Worm (Caenorhabditis elegans) whole organism, early embryonic: Measurements from ENCODE around the gene hpo-15.

ENCODE experiments used
- B0310.2 ChIP-seq: sonication (generic microtip); optimal IDR thresholded peaks from 2 replicates; lab custom pipeline; 2016; ENCODE audit warnings: mild to moderate bottlenecking, missing genetic modification characterization, missing compliant biosample characterization
- F13C5.2 ChIP-seq: sonication (generic microtip); optimal IDR thresholded peaks from 2 replicates; lab custom pipeline; 2017; ENCODE audit warnings: mild to moderate bottlenecking, missing genetic modification characterization, inconsistent platforms, missing compliant biosample characterization
- aly-1 ChIP-seq: sonication (generic microtip); optimal IDR thresholded peaks from 2 replicates; lab custom pipeline; 2016; ENCODE audit warnings: missing genetic modification characterization, missing compliant biosample characterization
- ama-1 ChIP-seq: fragments of 150-350 bp; optimal IDR thresholded peaks from 2 replicates; lab custom pipeline; 2014
- ceh-13 ChIP-seq: fragments of 200-800 bp; sonication (Bioruptor generic); optimal IDR thresholded peaks from 2 replicates; lab custom pipeline; 2018; ENCODE audit warnings: mild to moderate bottlenecking, missing genetic modification characterization, missing compliant biosample characterization
- ceh-36 ChIP-seq: sonication (generic microtip); optimal IDR thresholded peaks from 2 replicates; lab custom pipeline; 2016; ENCODE audit warnings: missing genetic modification characterization, inconsistent platforms, missing compliant biosample characterization
- ets-7 ChIP-seq: sonication (generic microtip); optimal IDR thresholded peaks from 2 replicates; lab custom pipeline; 2016; ENCODE audit warnings: missing genotype, missing genetic modification characterization, missing compliant biosample characterization
- flt-1 ChIP-seq: fragments of 200-800 bp; sonication (Bioruptor generic); IDR thresholded peaks from 2 replicates; pipeline ENCODE4 v1.3.6; 2022; ENCODE audit warnings: missing genetic modification characterization, missing compliant biosample characterization
- hmbx-1 ChIP-seq: sonication (generic microtip); optimal IDR thresholded peaks from 2 replicates; lab custom pipeline; 2016; ENCODE audit warnings: mild to moderate bottlenecking, missing genetic modification characterization, missing compliant biosample characterization
- hmg-4 ChIP-seq: fragments of 200-800 bp; sonication (Bioruptor generic); optimal IDR thresholded peaks from 2 replicates; lab custom pipeline; 2018; ENCODE audit warnings: mild to moderate bottlenecking, missing genetic modification characterization, missing compliant biosample characterization
- hnd-1 ChIP-seq: sonication (generic microtip); optimal IDR thresholded peaks from 2 replicates; lab custom pipeline; 2016; ENCODE audit warnings: missing genetic modification characterization, missing compliant biosample characterization
- pes-1 ChIP-seq: fragments of 200-800 bp; sonication (Bioruptor generic); IDR thresholded peaks from 2 replicates; pipeline ENCODE4 v1.3.6; 2022; ENCODE audit warnings: missing genetic modification reagents, missing genetic modification characterization, missing compliant biosample characterization
- scrt-1 ChIP-seq: fragments of 200-800 bp; sonication (Bioruptor generic); IDR thresholded peaks from 2 replicates; pipeline ENCODE4 v1.3.6; 2022; ENCODE audit warnings: missing genetic modification characterization, missing compliant biosample characterization
- sea-1 ChIP-seq: fragments of 200-800 bp; sonication (Bioruptor generic); conservative IDR thresholded peaks from 2 replicates; pipeline ENCODE4 v1.3.6; 2022; ENCODE audit warnings: missing genetic modification characterization, missing compliant biosample characterization
- tbx-11 ChIP-seq: fragments of 200-800 bp; sonication (Bioruptor generic); IDR thresholded peaks from 2 replicates; pipeline ENCODE4 v1.3.6; 2022; ENCODE audit warnings: missing genetic modification characterization, missing compliant biosample characterization
- tbx-37 ChIP-seq: fragments of 200-800 bp; sonication (Bioruptor generic); conservative IDR thresholded peaks from 2 replicates; pipeline ENCODE4 v1.3.6; 2022; ENCODE audit warnings: missing genetic modification reagents, missing genetic modification characterization, missing compliant biosample characterization
- tra-4 ChIP-seq: sonication (generic microtip); optimal IDR thresholded peaks from 2 replicates; lab custom pipeline; 2017; ENCODE audit warnings: missing genetic modification characterization, missing compliant biosample characterization

The hpo-15 gene

ce11 chrV:5535774-5536173, 22.1 kb upstream of the hpo-15 start, which contains the start of gene C24G6.8:
Gene C24G6.8 (minus strand): TSS chrV:5535874.
- TF ChIP-seq hmg-4, result no peak
- TF ChIP-seq sea-1 (GFP tag; lab: Robert Waterston, UW), result no peak
- no peak for TF ChIP-seq flt-1 (GFP tag; lab: Robert Waterston, UW)
- no peak for TF ChIP-seq hmbx-1
- TF ChIP-seq B0310.2, result no peak
- TF ChIP-seq scrt-1 (GFP tag; lab: Robert Waterston, UW), result no peak

- TF ChIP-seq hmg-4 (no peak), aly-1 (no peak), hmbx-1 (no peak), scrt-1 (GFP tag; lab: Robert Waterston, UW) (no peak), pes-1 (GFP tag; lab: Robert Waterston, UW) (no peak), tbx-37 (no peak), F13C5.2 (tag; lab: Kevin White, UChicago) (no peak), tbx-11 (GFP tag; lab: Robert Waterston, UW) (no peak), ceh-36 (no peak), ets-7 (tag; lab: Kevin White, UChicago) (no peak), B0310.2 (no peak), flt-1 (GFP tag; lab: Robert Waterston, UW) (no peak), ama-1 (no peak), ceh-13 (no peak), hnd-1 (tag; lab: Kevin White, UChicago) (no peak), sea-1 (GFP tag; lab: Robert Waterston, UW) (no peak), tra-4 (tag; lab: Kevin White, UChicago) (no peak)
Measured at ce11 chrV:5533755-5534154, 20.1 kb upstream of the hpo-15 start, which contains the start of gene grl-1. Gene grl-1 (minus strand): TSS chrV:5533855.

- TF ChIP-seq ets-7 (tag; lab: Kevin White, UChicago) (no peak), tbx-11 (GFP tag; lab: Robert Waterston, UW) (no peak), F13C5.2 (tag; lab: Kevin White, UChicago) (no peak), tbx-37 (no peak), sea-1 (GFP tag; lab: Robert Waterston, UW) (no peak), flt-1 (GFP tag; lab: Robert Waterston, UW) (no peak), pes-1 (GFP tag; lab: Robert Waterston, UW) (no peak), ceh-13 (no peak), hmg-4 (no peak), B0310.2 (no peak), hmbx-1 (no peak), scrt-1 (GFP tag; lab: Robert Waterston, UW) (no peak)
Measured at ce11 chrV:5527694-5528093, 14.1 kb upstream of the hpo-15 start.

- TF ChIP-seq tbx-37, result no peak
Measured at ce11 chrV:5525208-5525607, 11.6 kb upstream of the hpo-15 start.

- TF ChIP-seq F13C5.2 (tag; lab: Kevin White, UChicago), result no peak
- no peak for TF ChIP-seq tbx-37
- no peak for TF ChIP-seq sea-1 (GFP tag; lab: Robert Waterston, UW)
- no peak for TF ChIP-seq tra-4 (tag; lab: Kevin White, UChicago)
- TF ChIP-seq ceh-36, result no peak
- TF ChIP-seq aly-1, result no peak
- no peak for TF ChIP-seq ceh-13
Measured at ce11 chrV:5523260-5523659, 9.6 kb upstream of the hpo-15 start.

- TF ChIP-seq tra-4 (tag; lab: Kevin White, UChicago), result no peak
- TF ChIP-seq sea-1 (GFP tag; lab: Robert Waterston, UW), result no peak
- TF ChIP-seq aly-1, result no peak
- no peak for TF ChIP-seq pes-1 (GFP tag; lab: Robert Waterston, UW)
- no peak for TF ChIP-seq scrt-1 (GFP tag; lab: Robert Waterston, UW)
- no peak for TF ChIP-seq B0310.2
- TF ChIP-seq ceh-13, result no peak
- no peak for TF ChIP-seq ama-1
- TF ChIP-seq hmbx-1, result no peak
- TF ChIP-seq tbx-37, result no peak
- no peak for TF ChIP-seq ets-7 (tag; lab: Kevin White, UChicago)
Measured at ce11 chrV:5521735-5522241, 8.2 kb upstream of the hpo-15 start, which contains the start of gene hir-1. Gene hir-1 (plus strand): TSS chrV:5522139.

- TF ChIP-seq sea-1 (GFP tag; lab: Robert Waterston, UW), result no peak
- TF ChIP-seq ets-7 (tag; lab: Kevin White, UChicago), result no peak
- no peak for TF ChIP-seq ceh-13
- no peak for TF ChIP-seq F13C5.2 (tag; lab: Kevin White, UChicago)
- no peak for TF ChIP-seq ceh-36
- TF ChIP-seq hmbx-1, result no peak
- no peak for TF ChIP-seq tbx-37
- no peak for TF ChIP-seq scrt-1 (GFP tag; lab: Robert Waterston, UW)
- TF ChIP-seq tbx-11 (GFP tag; lab: Robert Waterston, UW), result no peak
- TF ChIP-seq pes-1 (GFP tag; lab: Robert Waterston, UW), result no peak
- TF ChIP-seq aly-1, result no peak
- no peak for TF ChIP-seq hmg-4
- no peak for TF ChIP-seq ama-1
- TF ChIP-seq tra-4 (tag; lab: Kevin White, UChicago), result no peak
- TF ChIP-seq B0310.2, result no peak
- no peak for TF ChIP-seq flt-1 (GFP tag; lab: Robert Waterston, UW)
- no peak for TF ChIP-seq hnd-1 (tag; lab: Kevin White, UChicago)
Measured at ce11 chrV:5512559-5512958, 1.1 kb downstream of the hpo-15 start.

- TF ChIP-seq ceh-36 (no peak), sea-1 (GFP tag; lab: Robert Waterston, UW) (no peak), scrt-1 (GFP tag; lab: Robert Waterston, UW) (no peak), hmbx-1 (no peak), ets-7 (tag; lab: Kevin White, UChicago) (no peak), B0310.2 (no peak), tbx-37 (no peak), tbx-11 (GFP tag; lab: Robert Waterston, UW) (no peak), pes-1 (GFP tag; lab: Robert Waterston, UW) (no peak), ama-1 (no peak), ceh-13 (no peak), F13C5.2 (tag; lab: Kevin White, UChicago) (no peak), flt-1 (GFP tag; lab: Robert Waterston, UW) (no peak), tra-4 (tag; lab: Kevin White, UChicago) (no peak)
Measured at ce11 chrV:5511720-5512119, 1.9 kb downstream of the hpo-15 start.
